Fruit fly (Drosophila melanogaster) whole organism, embryonic: Measurements from ENCODE around the gene CG43117.

Source experiments
- Atf-2 ChIP-seq: fragments of 200-800 bp; sonication (Bioruptor generic); optimal IDR thresholded peaks from 2 replicates; lab custom pipeline; 2016; ENCODE audit warnings: missing biosample characterization, missing genetic modification characterization
- Atf6 ChIP-seq: fragments of 200-800 bp; sonication (Bioruptor generic); IDR thresholded peaks from 2 replicates; pipeline ENCODE4 v1.3.6; 2022; ENCODE audit warnings: missing biosample characterization, missing genetic modification characterization
- B-H2 ChIP-seq: fragments of 200-800 bp; sonication (Bioruptor generic); optimal IDR thresholded peaks from 2 replicates; lab custom pipeline; 2018; ENCODE audit warnings: missing biosample characterization, mild to moderate bottlenecking, missing genetic modification characterization
- CG10147 ChIP-seq: fragments of 200-800 bp; sonication (Bioruptor generic); optimal IDR thresholded peaks from 2 replicates; lab custom pipeline; 2019; ENCODE audit warnings: missing biosample characterization, mild to moderate bottlenecking, missing genetic modification characterization, moderate library complexity
- CG10321 ChIP-seq: fragments of 200-800 bp; sonication (Bioruptor generic); IDR thresholded peaks from 2 replicates; pipeline ENCODE4 v1.3.6; 2022; ENCODE audit warnings: missing biosample characterization, missing genetic modification characterization
- CG11398 ChIP-seq: fragments of 200-800 bp; sonication (Bioruptor generic); optimal IDR thresholded peaks from 2 replicates; lab custom pipeline; 2016; ENCODE audit warnings: missing biosample characterization, missing genetic modification characterization
- CG12391 ChIP-seq: fragments of 200-800 bp; sonication (Bioruptor generic); optimal IDR thresholded peaks from 3 replicates; lab custom pipeline; 2018; ENCODE audit warnings: missing biosample characterization, mild to moderate bottlenecking, missing genetic modification characterization, moderate library complexity
- CG13287 ChIP-seq: fragments of 200-800 bp; sonication (Bioruptor generic); IDR thresholded peaks from 2 replicates; pipeline ENCODE4 v1.3.6; 2022; ENCODE audit warnings: missing biosample characterization, missing genetic modification characterization; ENCODE audit not compliant: partially characterized antibody
- CG13894 ChIP-seq: fragments of 200-800 bp; sonication (Bioruptor generic); optimal IDR thresholded peaks from 3 replicates; lab custom pipeline; 2018; ENCODE audit warnings: missing biosample characterization, mild to moderate bottlenecking, missing genetic modification characterization, moderate library complexity
- CG17186 ChIP-seq: fragments of 200-800 bp; sonication (Bioruptor generic); optimal IDR thresholded peaks from 3 replicates; lab custom pipeline; 2017; ENCODE audit warnings: missing biosample characterization, missing genetic modification reagents, missing genetic modification characterization
- CG17829 ChIP-seq: fragments of 200-800 bp; optimal IDR thresholded peaks from 2 replicates; lab custom pipeline; 2019; ENCODE audit warnings: missing biosample characterization, mild to moderate bottlenecking, missing genetic modification characterization, moderate library complexity
- CG30431 ChIP-seq: fragments of 200-800 bp; sonication (Bioruptor generic); optimal IDR thresholded peaks from 2 replicates; lab custom pipeline; 2017; ENCODE audit warnings: missing biosample characterization, missing genetic modification characterization
- CG3281 ChIP-seq: fragments of 200-800 bp; sonication (Bioruptor generic); optimal IDR thresholded peaks from 3 replicates; lab custom pipeline; 2017; ENCODE audit warnings: missing biosample characterization, mild to moderate bottlenecking, missing genetic modification characterization
- CG34422 ChIP-seq: fragments of 200-800 bp; sonication (Bioruptor generic); IDR thresholded peaks from 3 replicates; pipeline ENCODE4 v1.3.6; 2022; ENCODE audit warnings: missing biosample characterization, missing genetic modification characterization
- CG4820 ChIP-seq: fragments of 200-800 bp; sonication (Bioruptor generic); optimal IDR thresholded peaks from 3 replicates; lab custom pipeline; 2016; ENCODE audit warnings: missing biosample characterization, missing genetic modification characterization
- CG5953 ChIP-seq: fragments of 200-800 bp; sonication (Bioruptor generic); IDR thresholded peaks from 2 replicates; pipeline ENCODE4 v1.3.6; 2022; ENCODE audit warnings: missing biosample characterization, missing genetic modification characterization
- CG6791 ChIP-seq: fragments of 200-800 bp; sonication (Bioruptor generic); IDR thresholded peaks from 3 replicates; pipeline ENCODE4 v1.3.6; 2022; ENCODE audit warnings: missing biosample characterization, missing genetic modification characterization; ENCODE audit not compliant: partially characterized antibody
- CG8944 ChIP-seq: fragments of 200-800 bp; sonication (Bioruptor generic); optimal IDR thresholded peaks from 3 replicates; lab custom pipeline; 2016; ENCODE audit warnings: missing biosample characterization, missing genetic modification characterization
- CG9437 ChIP-seq: fragments of 200-800 bp; sonication (Bioruptor generic); optimal IDR thresholded peaks from 2 replicates; lab custom pipeline; 2018; ENCODE audit warnings: missing biosample characterization, mild to moderate bottlenecking, missing genetic modification characterization
- CG9817 ChIP-seq: fragments of 200-800 bp; sonication (Bioruptor generic); optimal IDR thresholded peaks from 2 replicates; lab custom pipeline; 2018; ENCODE audit warnings: missing biosample characterization, mild to moderate bottlenecking, missing genetic modification characterization, moderate library complexity
- CG9932 ChIP-seq: fragments of 200-800 bp; sonication (Bioruptor generic); IDR thresholded peaks from 2 replicates; pipeline ENCODE4 v1.3.6; 2022; ENCODE audit warnings: missing biosample characterization, missing genetic modification characterization
- Deaf1 ChIP-seq: fragments of 200-800 bp; optimal IDR thresholded peaks from 3 replicates; lab custom pipeline; 2019; ENCODE audit warnings: missing biosample characterization, mild to moderate bottlenecking, missing genetic modification characterization, moderate library complexity
- Drgx ChIP-seq: fragments of 200-800 bp; sonication (Bioruptor generic); IDR thresholded peaks from 2 replicates; pipeline ENCODE4 v1.3.6; 2022; ENCODE audit warnings: missing biosample characterization, missing genetic modification characterization
- Gug ChIP-seq: fragments of 200-800 bp; sonication (Bioruptor generic); IDR thresholded peaks from 4 replicates; pipeline ENCODE4 v1.3.6; 2022; ENCODE audit warnings: missing biosample characterization, missing genetic modification characterization
- Hand ChIP-seq: fragments of 200-800 bp; sonication (Bioruptor generic); optimal IDR thresholded peaks from 2 replicates; lab custom pipeline; 2017; ENCODE audit warnings: mild to moderate bottlenecking, missing biosample characterization, missing genetic modification reagents, missing genetic modification characterization
- Hr78 ChIP-seq, 2 experiments: fragments of 200-800 bp in 1 of 2; fragments of >200 bp in 1 of 2; sonication (Bioruptor generic) in 1 of 2; optimal IDR thresholded peaks; 2 replicates each; lab custom pipeline; 2017 to 2019; ENCODE audit warnings: missing biosample characterization in 2 of 2, missing genetic modification characterization in 2 of 2, mild to moderate bottlenecking in 1 of 2, moderate library complexity in 1 of 2
- Hsf ChIP-seq: fragments of 200-800 bp; sonication (Bioruptor generic); optimal IDR thresholded peaks from 3 replicates; lab custom pipeline; 2016; ENCODE audit warnings: missing biosample characterization, missing genetic modification characterization
- Jarid2 ChIP-seq: fragments of 200-800 bp; sonication (Bioruptor generic); optimal IDR thresholded peaks from 3 replicates; lab custom pipeline; 2017; ENCODE audit warnings: mild to moderate bottlenecking, missing biosample characterization, missing genetic modification reagents, missing genetic modification characterization
- Meics ChIP-seq: fragments of 200-800 bp; sonication (Bioruptor generic); optimal IDR thresholded peaks from 2 replicates; lab custom pipeline; 2017; ENCODE audit warnings: missing biosample characterization, mild to moderate bottlenecking, missing genetic modification characterization
- Mes4 ChIP-seq: fragments of 200-800 bp; sonication (Bioruptor generic); optimal IDR thresholded peaks from 2 replicates; lab custom pipeline; 2016; ENCODE audit warnings: missing biosample characterization, missing genetic modification characterization
- NK7.1 ChIP-seq: fragments of 200-800 bp; sonication (Bioruptor generic); optimal IDR thresholded peaks from 3 replicates; lab custom pipeline; 2016; ENCODE audit warnings: missing biosample characterization, missing genetic modification characterization
- Oli ChIP-seq: fragments of 200-800 bp; sonication (Bioruptor generic); optimal IDR thresholded peaks from 2 replicates; lab custom pipeline; 2018; ENCODE audit warnings: missing biosample characterization, mild to moderate bottlenecking, missing genetic modification characterization, moderate library complexity
- Six4 ChIP-seq: fragments of 200-800 bp; sonication (Bioruptor generic); optimal IDR thresholded peaks from 2 replicates; lab custom pipeline; 2016; ENCODE audit warnings: missing biosample characterization, missing genetic modification characterization
- ara ChIP-seq: fragments of 200-800 bp; sonication (Bioruptor generic); IDR thresholded peaks from 2 replicates; pipeline ENCODE4 v1.3.6; 2022; ENCODE audit warnings: missing biosample characterization, missing genetic modification characterization
- cato ChIP-seq: fragments of 200-800 bp; sonication (Bioruptor generic); optimal IDR thresholded peaks from 2 replicates; lab custom pipeline; 2016; ENCODE audit warnings: missing biosample characterization, missing genetic modification characterization, borderline replicate concordance
- crc ChIP-seq: fragments of 200-800 bp; sonication (Bioruptor generic); optimal IDR thresholded peaks from 2 replicates; lab custom pipeline; 2016; ENCODE audit warnings: missing biosample characterization, missing genetic modification characterization
- da ChIP-seq: fragments of 200-800 bp; sonication (Bioruptor generic); optimal IDR thresholded peaks from 2 replicates; lab custom pipeline; 2016; ENCODE audit warnings: missing biosample characterization, missing genetic modification characterization
- dpn ChIP-seq, 2 experiments: fragments of 200-800 bp; sonication (Bioruptor generic); optimal IDR thresholded peaks; 3 replicates each; lab custom pipeline; 2016; ENCODE audit warnings: missing biosample characterization in 2 of 2, missing genetic modification characterization in 2 of 2
- eve ChIP-seq, 2 experiments: fragments of >200 bp; optimal IDR thresholded peaks; 2 replicates each; lab custom pipeline; 2017; ENCODE audit warnings: missing biosample characterization in 2 of 2, missing genetic modification characterization in 2 of 2
- fd96Cb ChIP-seq: fragments of 200-800 bp; sonication (Bioruptor generic); optimal IDR thresholded peaks from 2 replicates; lab custom pipeline; 2018; ENCODE audit warnings: missing biosample characterization, mild to moderate bottlenecking, missing genetic modification characterization, moderate library complexity
- gem ChIP-seq: fragments of 200-800 bp; sonication (Bioruptor generic); optimal IDR thresholded peaks from 2 replicates; lab custom pipeline; 2019; ENCODE audit warnings: missing biosample characterization, mild to moderate bottlenecking, missing genetic modification characterization, moderate library complexity
- hb ChIP-seq: fragments of 200-800 bp; sonication (Bioruptor generic); IDR thresholded peaks from 3 replicates; pipeline ENCODE4 v1.3.6; 2022; ENCODE audit warnings: missing biosample characterization, missing genetic modification characterization; ENCODE audit not compliant: partially characterized antibody
- knrl ChIP-seq: fragments of 200-800 bp; sonication (Bioruptor generic); IDR thresholded peaks from 3 replicates; pipeline ENCODE4 v1.3.6; 2022; ENCODE audit warnings: missing biosample characterization, missing genetic modification characterization; ENCODE audit not compliant: partially characterized antibody
- mirr ChIP-seq: fragments of 200-800 bp; sonication (Bioruptor generic); optimal IDR thresholded peaks from 3 replicates; lab custom pipeline; 2018; ENCODE audit warnings: missing biosample characterization, mild to moderate bottlenecking, missing genetic modification characterization
- pan ChIP-seq, 4 experiments: fragments of >200 bp in 3 of 4; fragments of 200-800 bp in 1 of 4; sonication (Bioruptor generic) in 1 of 4; optimal IDR thresholded peaks in 3 of 4; IDR thresholded peaks in 1 of 4; 2 replicates each; pipeline versions ENCODE4 v1.3.6 to Lab custom; 2017 to 2022; ENCODE audit warnings: missing biosample characterization in 2 of 4, missing genetic modification characterization in 2 of 4, mixed read lengths in 1 of 4
- ranshi ChIP-seq: fragments of 200-800 bp; sonication (Bioruptor generic); IDR thresholded peaks from 2 replicates; pipeline ENCODE4 v1.3.6; 2022; ENCODE audit warnings: missing biosample characterization, missing genetic modification characterization
- sens-2 ChIP-seq: fragments of 200-800 bp; sonication (Bioruptor generic); IDR thresholded peaks from 2 replicates; pipeline ENCODE4 v1.3.6; 2022; ENCODE audit warnings: missing biosample characterization, missing genetic modification characterization
- unpg ChIP-seq: fragments of 200-800 bp; sonication (Bioruptor generic); optimal IDR thresholded peaks from 3 replicates; lab custom pipeline; 2018; ENCODE audit warnings: missing biosample characterization, mild to moderate bottlenecking, missing genetic modification characterization, moderate library complexity

CG43117 gene

dm6 chr3R:26440455-26441196 is 14.0 kb upstream of the CG43117 start, which contains the start of gene tx (continued):
- TF ChIP-seq CG9437 (GFP tag; lab: Kevin White, UChicago) (no peak), Hsf (no peak), Atf-2 (no peak), unpg (GFP tag; lab: Kevin White, UChicago) (no peak), CG10147 (peak; percentile 4), Mes4 (GFP tag; lab: Kevin White, UChicago) (no peak), CG13894 (tag; lab: Kevin White, UChicago) (peak; percentile 49), cato (GFP tag; lab: Kevin White, UChicago) (no peak), Atf6 (GFP tag; lab: Robert Waterston, UW) (no peak), CG12391 (no peak), knrl (GFP tag; lab: Robert Waterston, UW) (no peak), crc (no peak), Drgx (GFP tag; lab: Robert Waterston, UW) (no peak), CG11398 (no peak), hb (0 out of 3 replicates have a peak, but pooled peaks have one; percentile 47), CG6791 (GFP tag; lab: Robert Waterston, UW) (0 out of 3 replicates have a peak, but pooled peaks have one; percentile 7), Meics (GFP tag; lab: Kevin White, UChicago) (no peak), B-H2 (GFP tag; lab: Kevin White, UChicago) (no peak), pan (optimal IDR thresholded peaks at IDR 0.05; lab: Kevin White, UChicago) (no peak), pan (GFP tag; optimal IDR thresholded peaks at IDR 0.05 in 1 of 2, IDR thresholded peaks at IDR 0.05 in 1 of 2) (no peak), Hand (GFP tag; lab: Kevin White, UChicago) (no peak), CG4820 (GFP tag; lab: Kevin White, UChicago) (no peak), dpn (GFP tag; optimal IDR thresholded peaks at IDR 0.05; lab: Kevin White, UChicago) (no peak), ara (GFP tag; lab: Robert Waterston, UW) (no peak), CG30431 (GFP tag; lab: Kevin White, UChicago) (no peak), CG8944 (GFP tag; lab: Kevin White, UChicago) (no peak), Six4 (GFP tag; lab: Kevin White, UChicago) (no peak), CG9932 (peak; percentile 40; the same call in 1 of the 2 replicates), CG10321 (GFP tag; lab: Robert Waterston, UW) (no peak), CG9817 (tag; lab: Kevin White, UChicago) (no peak), da (GFP tag; lab: Kevin White, UChicago) (no peak), CG5953 (GFP tag; lab: Robert Waterston, UW) (no peak), Oli (tag; lab: Kevin White, UChicago) (no peak), CG34422 (GFP tag; lab: Robert Waterston, UW) (0 out of 3 replicates have a peak, but pooled peaks have one; percentile 36), gem (tag; lab: Kevin White, UChicago) (no peak), CG13287 (GFP tag; lab: Robert Waterston, UW) (0 out of 2 replicates have a peak, but pooled peaks have one; percentile 20), sens-2 (no peak), Deaf1 (tag; lab: Kevin White, UChicago) (peak; percentile 89), Gug (GFP tag; lab: Robert Waterston, UW) (no peak), NK7.1 (GFP tag; lab: Kevin White, UChicago) (no peak), CG3281 (GFP tag; lab: Kevin White, UChicago) (no peak), CG17829 (no peak), CG17186 (GFP tag; lab: Kevin White, UChicago) (no peak), mirr (peak; percentile 10), Hr78 (GFP tag; optimal IDR thresholded peaks at IDR 0.05; lab: Kevin White, UChicago) (no peak), ranshi (GFP tag; lab: Robert Waterston, UW) (no peak), eve (GFP tag; optimal IDR thresholded peaks at IDR 0.05; lab: Kevin White, UChicago) (no peak), Jarid2 (GFP tag; lab: Kevin White, UChicago) (peak; percentile 69), fd96Cb (tag; lab: Kevin White, UChicago) (no peak)
